Fruit fly (Drosophila melanogaster) ovary, adult (tissue): ENCODE results near the gene CG6276.

Experiments
- CG17801 ChIP-seq: fragments of 200-800 bp; optimal IDR thresholded peaks from 2 replicates; lab custom pipeline; 2019; ENCODE audit warnings: missing biosample characterization, mild to moderate bottlenecking, missing genetic modification characterization, moderate library complexity; ENCODE audit not compliant: partially characterized antibody

The CG6276 gene

DNA sequence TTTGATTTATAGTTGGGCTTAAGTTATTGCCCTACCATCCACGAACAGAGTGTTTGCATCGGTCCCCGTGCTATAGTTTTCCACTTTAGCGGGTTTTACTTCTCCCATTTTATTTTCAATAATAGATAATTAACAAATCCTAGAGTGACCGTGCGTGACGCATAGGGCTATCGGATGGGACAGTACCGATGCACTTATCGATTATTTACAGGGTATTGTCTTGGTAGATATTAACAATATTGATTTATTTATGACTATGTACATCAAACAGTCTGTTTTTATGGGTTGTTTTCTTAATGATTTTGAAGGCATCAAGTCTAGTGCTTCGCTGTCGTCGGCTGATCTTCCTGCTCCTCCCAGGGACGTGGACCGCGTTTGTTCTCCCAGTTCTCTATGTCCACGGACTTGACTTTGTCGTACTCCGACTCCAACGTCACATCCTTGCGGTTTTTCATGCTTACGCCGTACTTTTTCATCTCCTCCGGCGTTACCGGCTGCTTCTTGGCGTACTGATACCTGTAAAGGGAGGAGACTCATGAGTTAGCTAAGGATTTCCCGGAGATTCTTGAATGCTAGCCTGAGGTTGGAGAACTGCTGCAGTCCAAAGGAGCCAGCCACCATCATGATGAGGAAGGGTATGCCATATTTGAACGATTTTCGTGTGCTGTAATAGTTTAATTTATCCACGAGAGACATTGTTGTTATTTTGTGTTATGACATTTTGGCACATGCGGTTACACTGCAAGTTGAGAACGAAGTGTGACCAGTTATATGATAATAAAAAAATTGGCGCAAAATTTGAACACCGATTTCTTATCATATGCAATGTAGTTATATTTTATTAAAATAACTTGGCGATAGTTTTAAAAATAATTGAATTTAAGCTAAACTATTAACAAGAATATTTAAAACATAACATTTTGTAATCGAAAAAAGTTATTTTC lies 41.7 kb downstream of the CG6276 start, which contains the start of the genes MRG15 and Tm1:
TSS of gene MRG15 (minus strand) at position 184 of the 944 bp plus-strand sequence.
TSS of gene Tm1 (plus strand) at position 295 of the 944 bp plus-strand sequence.
- no peak for TF ChIP-seq CG17801 (GFP tag; lab: Kevin White, UChicago)

- peak; percentile 99 for TF ChIP-seq CG17801 (GFP tag; lab: Kevin White, UChicago)
These were observed 44.7 kb downstream of the CG6276 start, which contains the start of the genes Cp190 and CG4338 for dm6 chr3R:15275158-15275623. TSS of gene Cp190 (minus strand) at chr3R:15275241. TSS of gene CG4338 (plus strand) at chr3R:15275522.

DNA sequence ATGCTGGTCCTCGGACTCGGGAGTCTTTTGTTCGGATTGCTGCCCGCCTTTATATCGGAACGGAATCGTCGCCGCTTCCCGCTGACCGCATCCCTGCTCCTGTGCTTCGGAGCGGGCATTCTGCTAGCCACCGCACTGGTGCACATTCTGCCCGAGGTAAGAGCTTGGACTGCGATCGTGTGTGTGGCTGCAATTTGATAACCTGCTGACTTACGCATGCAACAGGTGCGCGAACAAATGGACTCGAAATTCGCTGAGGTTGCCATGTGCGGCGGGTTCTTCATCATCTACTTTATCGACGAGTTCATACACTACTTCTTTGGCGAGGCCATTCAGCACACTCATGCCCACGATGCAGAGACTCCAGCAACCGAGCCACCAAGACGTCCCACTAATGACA lies 51.0 kb downstream of the CG6276 start:
- no peak for TF ChIP-seq CG17801 (GFP tag; lab: Kevin White, UChicago)

DNA sequence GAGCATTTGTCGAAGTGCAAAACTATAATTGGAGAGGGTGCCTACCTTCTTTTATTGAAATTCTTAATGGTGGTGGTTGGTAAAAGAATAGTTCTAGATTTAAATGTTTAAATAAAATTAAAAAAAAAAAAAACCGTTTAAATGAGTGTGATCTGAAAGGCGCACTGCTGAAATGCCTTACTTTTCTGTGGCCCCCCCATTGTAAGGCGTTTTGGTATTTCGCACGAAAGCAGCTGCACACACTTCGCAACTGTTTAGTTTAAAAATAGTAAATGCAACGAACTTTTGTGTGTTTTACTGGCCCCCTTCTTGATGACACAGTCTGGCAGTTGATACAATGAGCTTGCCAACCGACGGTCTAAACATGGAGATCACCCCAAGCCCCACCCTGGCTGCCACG lies 51.4 kb downstream of the CG6276 start, which contains the start of the genes CG14864 and Zip88E:
TSS of gene CG14864 (minus strand) at position 113 of the 400 bp plus-strand sequence.
TSS of gene Zip88E (plus strand) at position 237 of the 400 bp plus-strand sequence.
- TF ChIP-seq CG17801 (GFP tag; lab: Kevin White, UChicago) = peak; percentile 21
